Worm (Caenorhabditis elegans): ENCODE data around the gene ptr-8.

ptr-8 gene

ce11 chrII:10851110-10851509, 38.0 kb upstream of the ptr-8 start (continued):
- TF ChIP-seq rbr-2 (tag; optimal IDR thresholded peaks at IDR 0.05), result peak; percentile 55
- TF ChIP-seq attf-4 (tag; optimal IDR thresholded peaks at IDR 0.05), result no peak
- peak; percentile 22 for TF ChIP-seq pqm-1 (tag; optimal IDR thresholded peaks at IDR 0.05)
- no peak for TF ChIP-seq mxl-2 (GFP tag; conservative IDR thresholded peaks at IDR 0.05)
- TF ChIP-seq ceh-62 (tag; optimal IDR thresholded peaks at IDR 0.05), result no peak
- TF ChIP-seq ceh-44 (GFP tag; IDR thresholded peaks at IDR 0.05), result no peak
- 0 out of 2 replicates have a peak, but pooled peaks have one; percentile 17 for TF ChIP-seq Y105C5A.15 (GFP tag; IDR thresholded peaks at IDR 0.05)
- no peak for TF ChIP-seq F26F4.8 (GFP tag; conservative IDR thresholded peaks at IDR 0.05)
- no peak for TF ChIP-seq F49E8.2 (tag; optimal IDR thresholded peaks at IDR 0.05; ENCODE audit: borderline replicate concordance)
- peak; percentile 80 for TF ChIP-seq mep-1 (tag; optimal IDR thresholded peaks at IDR 0.05)
- no peak for TF ChIP-seq fos-1 (tag; optimal IDR thresholded peaks at IDR 0.05)
- TF ChIP-seq spr-1 (tag; optimal IDR thresholded peaks at IDR 0.05), result peak; percentile 17
- TF ChIP-seq F44E2.7 (GFP tag; IDR thresholded peaks at IDR 0.05), result no peak
- TF ChIP-seq nhr-25 (tag; optimal IDR thresholded peaks at IDR 0.05; ENCODE audit: borderline replicate concordance, insufficient read depth), result peak; percentile 73
- TF ChIP-seq zfp-2 (tag; optimal IDR thresholded peaks at IDR 0.05), result peak; percentile 7
- peak; percentile 40 for TF ChIP-seq nhr-10 (tag; optimal IDR thresholded peaks at IDR 0.05)
- TF ChIP-seq gei-8 (GFP tag; optimal IDR thresholded peaks at IDR 0.05), result peak; percentile 66
- TF ChIP-seq saeg-2 (GFP tag; IDR thresholded peaks at IDR 0.05), result peak; percentile 59; the same call in 1 of the 2 replicates
- no peak for TF ChIP-seq skn-1 (tag; optimal IDR thresholded peaks at IDR 0.05)
- TF ChIP-seq vab-7 (GFP tag; IDR thresholded peaks at IDR 0.05), result no peak
- peak; percentile 55 for TF ChIP-seq lin-38 (GFP tag; IDR thresholded peaks at IDR 0.05)
- TF ChIP-seq dpl-1 (GFP tag; optimal IDR thresholded peaks at IDR 0.05), result peak; percentile 48
- no peak for TF ChIP-seq daf-8 (GFP tag; IDR thresholded peaks at IDR 0.05)
- TF ChIP-seq aly-2 (tag; optimal IDR thresholded peaks at IDR 0.05), result no peak
- peak in 1 of 2 experiments; percentile 81 for TF ChIP-seq lsy-2 (tag; optimal IDR thresholded peaks at IDR 0.05)
- peak; percentile 91 for TF ChIP-seq mdt-29 (GFP tag; IDR thresholded peaks at IDR 0.05)
- no peak for TF ChIP-seq ceh-32 (tag; optimal IDR thresholded peaks at IDR 0.05; ENCODE audit: poor library complexity)
- no peak for TF ChIP-seq R02D3.7 (tag; optimal IDR thresholded peaks at IDR 0.05)
- peak; percentile 81; the same call in 1 of the 2 replicates for TF ChIP-seq nhr-41 (GFP tag; IDR thresholded peaks at IDR 0.05)
- 0 out of 2 replicates have a peak, but pooled peaks have one; percentile 53 for TF ChIP-seq nhr-42 (GFP tag; IDR thresholded peaks at IDR 0.05)
- TF ChIP-seq nhr-6 (tag; optimal IDR thresholded peaks at IDR 0.05), result peak; percentile 69
- peak; percentile 50 for TF ChIP-seq mes-2 (tag; optimal IDR thresholded peaks at IDR 0.05; ENCODE audit: poor library complexity, severe bottlenecking)
- no peak for TF ChIP-seq spr-3 (GFP tag; optimal IDR thresholded peaks at IDR 0.05)
- no peak for TF ChIP-seq zag-1 (tag; optimal IDR thresholded peaks at IDR 0.05)
- peak; percentile 75 for TF ChIP-seq php-3 (GFP tag; IDR thresholded peaks at IDR 0.05)
- 0 out of 2 replicates have a peak, but pooled peaks have one; percentile 25 for TF ChIP-seq arid-1 (GFP tag; conservative IDR thresholded peaks at IDR 0.05)
- peak; percentile 61 for TF ChIP-seq lin-1 (GFP tag; IDR thresholded peaks at IDR 0.05)
- TF ChIP-seq ZK546.5 (tag; optimal IDR thresholded peaks at IDR 0.05), result no peak
- no peak for TF ChIP-seq Y5F2A.4 (GFP tag; optimal IDR thresholded peaks at IDR 0.05)
- peak; percentile 97 for TF ChIP-seq dmd-6 (GFP tag; IDR thresholded peaks at IDR 0.05)
- TF ChIP-seq Y48G9A.11 (GFP tag; IDR thresholded peaks at IDR 0.05), result no peak
- no peak for TF ChIP-seq duxl-1 (tag; optimal IDR thresholded peaks at IDR 0.05; ENCODE audit: poor library complexity)
- TF ChIP-seq lin-39 (tag; optimal IDR thresholded peaks at IDR 0.05), result no peak
- peak; percentile 42; the same call in 1 of the 2 replicates for TF ChIP-seq madf-9 (GFP tag; conservative IDR thresholded peaks at IDR 0.05)
- TF ChIP-seq F10B5.3 (tag; optimal IDR thresholded peaks at IDR 0.05), result no peak
- peak; percentile 48 for TF ChIP-seq ztf-7 (tag; optimal IDR thresholded peaks at IDR 0.05)
- TF ChIP-seq pha-4 (GFP tag; IDR thresholded peaks at IDR 0.05), result peak; percentile 65
- peak; percentile 29 for TF ChIP-seq pha-4 (tag; optimal IDR thresholded peaks at IDR 0.05)
- no peak for TF ChIP-seq lin-15B (tag; optimal IDR thresholded peaks at IDR 0.05)
- no peak for TF ChIP-seq aha-1 (tag)
- no peak; the same call in 1 of the 2 replicates for TF ChIP-seq egl-43 (GFP tag; IDR thresholded peaks at IDR 0.05)
- no peak for TF ChIP-seq Y75B8A.6 (GFP tag; IDR thresholded peaks at IDR 0.05)

Measured in whole organism, L4 larva.